ENCODE assay signal across 1 fruit fly cellular context in genomic region chr3L:8584086-8584485, dm6.
TF ChIP-seq lines count a peak whose summit lies in the region.

No protein-coding gene starts in this region.

TF ChIP-seq in whole organism, embryonic, 481 proteins besides CTCF, POLR2A, EP300 and RAD21 (continued from another document and continues in another):
- TF ChIP-seq amos (GFP tag; IDR thresholded peaks at IDR 0.05; lab: Robert Waterston, UW; ENCODE audit: partially characterized antibody) (no peak), hkb (optimal IDR thresholded peaks at IDR 0.05; lab: Kevin White, UChicago) (no peak), hkb (GFP tag; IDR thresholded peaks at IDR 0.05; lab: Robert Waterston, UW) (peak; percentile 68), CG8281 (tag; optimal IDR thresholded peaks at IDR 0.05; lab: Kevin White, UChicago) (no peak), kni (GFP tag; optimal IDR thresholded peaks at IDR 0.05; lab: Kevin White, UChicago) (no peak), Stat92E (GFP tag; optimal IDR thresholded peaks at IDR 0.05; lab: Kevin White, UChicago) (no peak), Dll (GFP tag; IDR thresholded peaks at IDR 0.05; lab: Robert Waterston, UW; ENCODE audit: partially characterized antibody) (no peak), pb (GFP tag; optimal IDR thresholded peaks at IDR 0.05; lab: Kevin White, UChicago) (no peak), CG18476 (GFP tag; optimal IDR thresholded peaks at IDR 0.05; lab: Kevin White, UChicago) (peak; percentile 11), unc-4 (GFP tag; IDR thresholded peaks at IDR 0.05; lab: Robert Waterston, UW; ENCODE audit: partially characterized antibody) (no peak), Xbp1 (GFP tag; optimal IDR thresholded peaks at IDR 0.05; lab: Kevin White, UChicago) (no peak), disco-r (GFP tag; optimal IDR thresholded peaks at IDR 0.05; lab: Kevin White, UChicago) (peak; percentile 37), CG7786 (GFP tag; optimal IDR thresholded peaks at IDR 0.05; lab: Kevin White, UChicago) (no peak), dan (GFP tag; IDR thresholded peaks at IDR 0.05; lab: Robert Waterston, UW) (no peak), CG17361 (GFP tag; IDR thresholded peaks at IDR 0.05; lab: Robert Waterston, UW) (no peak), GATAe (GFP tag; conservative IDR thresholded peaks at IDR 0.05; lab: Robert Waterston, UW) (no peak), zen (tag; optimal IDR thresholded peaks at IDR 0.05; lab: Kevin White, UChicago) (no peak), sqz (GFP tag; optimal IDR thresholded peaks at IDR 0.05; lab: Kevin White, UChicago) (no peak), B-H2 (GFP tag; optimal IDR thresholded peaks at IDR 0.05; lab: Kevin White, UChicago) (no peak), fu2 (GFP tag; optimal IDR thresholded peaks at IDR 0.05; lab: Kevin White, UChicago) (no peak), Chrac-16 (GFP tag; optimal IDR thresholded peaks at IDR 0.05; lab: Kevin White, UChicago) (no peak), vfl (GFP tag; optimal IDR thresholded peaks at IDR 0.05; lab: Kevin White, UChicago) (no peak), H2.0 (GFP tag; IDR thresholded peaks at IDR 0.05; lab: Robert Waterston, UW) (no peak), jigr1 (GFP tag; IDR thresholded peaks at IDR 0.05; lab: Robert Waterston, UW) (no peak), CG17568 (GFP tag; optimal IDR thresholded peaks at IDR 0.05; lab: Kevin White, UChicago) (no peak), ac (GFP tag; optimal IDR thresholded peaks at IDR 0.05; lab: Kevin White, UChicago) (no peak), toy (GFP tag; IDR thresholded peaks at IDR 0.05; lab: Robert Waterston, UW) (no peak), Asciz (GFP tag; optimal IDR thresholded peaks at IDR 0.05; lab: Kevin White, UChicago) (peak; percentile 70), org-1 (GFP tag; optimal IDR thresholded peaks at IDR 0.05; lab: Kevin White, UChicago) (peak; percentile 68), CG1024 (GFP tag; IDR thresholded peaks at IDR 0.05; lab: Robert Waterston, UW) (no peak), ttk (GFP tag; IDR thresholded peaks at IDR 0.05; lab: Robert Waterston, UW) (no peak), kah (GFP tag; optimal IDR thresholded peaks at IDR 0.05; lab: Kevin White, UChicago) (peak; percentile 13), gcm2 (GFP tag; optimal IDR thresholded peaks at IDR 0.05; lab: Kevin White, UChicago) (no peak), CG5245 (GFP tag; optimal IDR thresholded peaks at IDR 0.05; lab: Kevin White, UChicago) (no peak), dmrt99B (tag; optimal IDR thresholded peaks at IDR 0.05; lab: Kevin White, UChicago) (peak; percentile 56), Atf-2 (GFP tag; optimal IDR thresholded peaks at IDR 0.05; lab: Kevin White, UChicago) (no peak), cas (GFP tag; IDR thresholded peaks at IDR 0.05; lab: Robert Waterston, UW) (no peak), run (tag; optimal IDR thresholded peaks at IDR 0.05; lab: Kevin White, UChicago) (no peak), CG4282 (GFP tag; optimal IDR thresholded peaks at IDR 0.05; lab: Kevin White, UChicago) (no peak), da (GFP tag; optimal IDR thresholded peaks at IDR 0.05; lab: Kevin White, UChicago) (no peak), chinmo (GFP tag; IDR thresholded peaks at IDR 0.05; lab: Robert Waterston, UW; ENCODE audit: partially characterized antibody) (no peak), CG3281 (GFP tag; optimal IDR thresholded peaks at IDR 0.05; lab: Kevin White, UChicago) (peak; percentile 59), Camta (GFP tag; optimal IDR thresholded peaks at IDR 0.05; lab: Kevin White, UChicago) (peak; percentile 7), pum (GFP tag; optimal IDR thresholded peaks at IDR 0.05; lab: Kevin White, UChicago) (no peak), CG6765 (GFP tag; optimal IDR thresholded peaks at IDR 0.05; lab: Kevin White, UChicago) (peak; percentile 49), Neu2 (GFP tag; optimal IDR thresholded peaks at IDR 0.05; lab: Kevin White, UChicago; ENCODE audit: borderline replicate concordance) (no peak), CG17829 (tag; optimal IDR thresholded peaks at IDR 0.05; lab: Kevin White, UChicago) (no peak), CkIIα-i1 (GFP tag; IDR thresholded peaks at IDR 0.05; lab: Robert Waterston, UW) (peak; percentile 22; the same call in 1 of the 2 replicates), CG7963 (GFP tag; IDR thresholded peaks at IDR 0.05; lab: Robert Waterston, UW; ENCODE audit: partially characterized antibody) (no peak), Sin3A (optimal IDR thresholded peaks at IDR 0.05; lab: Kevin White, UChicago) (no peak), CG15696 (tag; optimal IDR thresholded peaks at IDR 0.05; lab: Kevin White, UChicago) (no peak), CG13894 (tag; optimal IDR thresholded peaks at IDR 0.05; lab: Kevin White, UChicago) (no peak), CG14014 (GFP tag; IDR thresholded peaks at IDR 0.05; lab: Robert Waterston, UW) (peak; percentile 45; the same call in 1 of the 2 replicates), CG4617 (GFP tag; optimal IDR thresholded peaks at IDR 0.05; lab: Kevin White, UChicago; ENCODE audit: borderline replicate concordance) (no peak), cwo (GFP tag; optimal IDR thresholded peaks at IDR 0.05; lab: Kevin White, UChicago) (peak; percentile 37), Bgb (GFP tag; IDR thresholded peaks at IDR 0.05; lab: Robert Waterston, UW; ENCODE audit: partially characterized antibody) (no peak), otp (GFP tag; IDR thresholded peaks at IDR 0.05; lab: Robert Waterston, UW) (no peak), dysf (GFP tag; IDR thresholded peaks at IDR 0.05; lab: Robert Waterston, UW) (no peak; the same call in 2 of the 3 replicates), zf30C (GFP tag; optimal IDR thresholded peaks at IDR 0.05; lab: Kevin White, UChicago) (no peak), CG17186 (GFP tag; optimal IDR thresholded peaks at IDR 0.05; lab: Kevin White, UChicago) (no peak), bowl (GFP tag; IDR thresholded peaks at IDR 0.05; lab: Robert Waterston, UW) (peak; percentile 34; the same call in 1 of the 2 replicates), Dip3 (GFP tag; optimal IDR thresholded peaks at IDR 0.05; lab: Kevin White, UChicago) (no peak), CG31365 (tag; optimal IDR thresholded peaks at IDR 0.05; lab: Kevin White, UChicago) (peak; percentile 26), Gug (GFP tag; IDR thresholded peaks at IDR 0.05; lab: Robert Waterston, UW) (no peak), CG13287 (GFP tag; IDR thresholded peaks at IDR 0.05; lab: Robert Waterston, UW; ENCODE audit: partially characterized antibody) (no peak), Blimp-1 (GFP tag; optimal IDR thresholded peaks at IDR 0.05; lab: Kevin White, UChicago) (peak; percentile 31), Side (GFP tag; optimal IDR thresholded peaks at IDR 0.05; lab: Kevin White, UChicago) (peak; percentile 44), CG3838 (GFP tag; optimal IDR thresholded peaks at IDR 0.05; lab: Kevin White, UChicago) (no peak), schlank (tag; optimal IDR thresholded peaks at IDR 0.05; lab: Kevin White, UChicago) (peak; percentile 57), CG31388 (GFP tag; optimal IDR thresholded peaks at IDR 0.05; lab: Kevin White, UChicago) (no peak), mld (GFP tag; IDR thresholded peaks at IDR 0.05; lab: Robert Waterston, UW; ENCODE audit: partially characterized antibody) (no peak), ftz-f1 (GFP tag; optimal IDR thresholded peaks at IDR 0.05; lab: Kevin White, UChicago) (no peak), scrt (GFP tag; optimal IDR thresholded peaks at IDR 0.05; lab: Kevin White, UChicago) (no peak), fd64A (GFP tag; optimal IDR thresholded peaks at IDR 0.05; lab: Kevin White, UChicago) (peak; percentile 34), sens-2 (GFP tag; IDR thresholded peaks at IDR 0.05; lab: Robert Waterston, UW) (no peak), chif (GFP tag; optimal IDR thresholded peaks at IDR 0.05; lab: Kevin White, UChicago) (no peak), CG6813 (GFP tag; optimal IDR thresholded peaks at IDR 0.05; lab: Kevin White, UChicago) (peak; percentile 39), Scr (GFP tag; IDR thresholded peaks at IDR 0.05; lab: Robert Waterston, UW; ENCODE audit: partially characterized antibody) (no peak), trh (GFP tag; optimal IDR thresholded peaks at IDR 0.05; lab: Kevin White, UChicago) (no peak), ara (GFP tag; IDR thresholded peaks at IDR 0.05; lab: Robert Waterston, UW) (no peak), Dip2 (GFP tag; IDR thresholded peaks at IDR 0.05; lab: Robert Waterston, UW) (no peak), Pdp1 (GFP tag; optimal IDR thresholded peaks at IDR 0.05; lab: Kevin White, UChicago) (peak in 1 of 2 experiments; percentile 12), HLH54F (GFP tag; optimal IDR thresholded peaks at IDR 0.05; lab: Kevin White, UChicago) (no peak), tin (GFP tag; optimal IDR thresholded peaks at IDR 0.05; lab: Kevin White, UChicago) (no peak), tx (GFP tag; optimal IDR thresholded peaks at IDR 0.05; lab: Kevin White, UChicago) (no peak), CG17385 (GFP tag; optimal IDR thresholded peaks at IDR 0.05; lab: Kevin White, UChicago) (no peak), psq (GFP tag; optimal IDR thresholded peaks at IDR 0.05; lab: Kevin White, UChicago) (no peak), CG2202 (tag; optimal IDR thresholded peaks at IDR 0.05; lab: Kevin White, UChicago) (no peak), onecut (GFP tag; IDR thresholded peaks at IDR 0.05; lab: Robert Waterston, UW) (peak; percentile 23; the same call in 1 of the 2 replicates), CG13624 (GFP tag; optimal IDR thresholded peaks at IDR 0.05; lab: Kevin White, UChicago) (peak; percentile 30), NK7.1 (GFP tag; optimal IDR thresholded peaks at IDR 0.05; lab: Kevin White, UChicago) (peak; percentile 49), sd (tag; optimal IDR thresholded peaks at IDR 0.05; lab: Kevin White, UChicago) (peak; percentile 41), ATbp (GFP tag; optimal IDR thresholded peaks at IDR 0.05; lab: Kevin White, UChicago) (peak; percentile 73), CG12236 (GFP tag; optimal IDR thresholded peaks at IDR 0.05; lab: Kevin White, UChicago) (no peak), CG4854 (GFP tag; optimal IDR thresholded peaks at IDR 0.05; lab: Kevin White, UChicago) (no peak), bbx (GFP tag; IDR thresholded peaks at IDR 0.05; lab: Robert Waterston, UW; ENCODE audit: partially characterized antibody) (no peak), Deaf1 (tag; optimal IDR thresholded peaks at IDR 0.05; lab: Kevin White, UChicago) (no peak), CG6689 (GFP tag; IDR thresholded peaks at IDR 0.05; lab: Robert Waterston, UW) (no peak), CG6791 (GFP tag; IDR thresholded peaks at IDR 0.05; lab: Robert Waterston, UW; ENCODE audit: partially characterized antibody) (no peak), Bteb2 (GFP tag; optimal IDR thresholded peaks at IDR 0.05; lab: Kevin White, UChicago) (no peak), lola (GFP tag; optimal IDR thresholded peaks at IDR 0.05; lab: Kevin White, UChicago) (no peak), Elba2 (GFP tag; optimal IDR thresholded peaks at IDR 0.05; lab: Kevin White, UChicago) (no peak), H15 (GFP tag; IDR thresholded peaks at IDR 0.05; lab: Robert Waterston, UW) (no peak), CG14667 (GFP tag; IDR thresholded peaks at IDR 0.05; lab: Robert Waterston, UW) (no peak), BtbVII (GFP tag; optimal IDR thresholded peaks at IDR 0.05; lab: Kevin White, UChicago) (peak; percentile 41), MBD-R2 (GFP tag; IDR thresholded peaks at IDR 0.05; lab: Robert Waterston, UW) (no peak), prd (optimal IDR thresholded peaks at IDR 0.05; lab: Kevin White, UChicago) (no peak), prd (GFP tag; IDR thresholded peaks at IDR 0.05; lab: Robert Waterston, UW) (no peak), CG14965 (GFP tag; optimal IDR thresholded peaks at IDR 0.05; lab: Kevin White, UChicago; ENCODE audit: borderline replicate concordance) (peak; percentile 24), CG9876 (GFP tag; optimal IDR thresholded peaks at IDR 0.05; lab: Kevin White, UChicago) (no peak), NFAT (GFP tag; IDR thresholded peaks at IDR 0.05; lab: Robert Waterston, UW) (no peak), stwl (tag; optimal IDR thresholded peaks at IDR 0.05; lab: Kevin White, UChicago) (no peak), CG18599 (GFP tag; optimal IDR thresholded peaks at IDR 0.05; lab: Kevin White, UChicago) (peak; percentile 74), CG2116 (GFP tag; optimal IDR thresholded peaks at IDR 0.05; lab: Kevin White, UChicago) (peak; percentile 28), sima (GFP tag; optimal IDR thresholded peaks at IDR 0.05; lab: Kevin White, UChicago) (no peak), CG11085 (GFP tag; IDR thresholded peaks at IDR 0.05; lab: Robert Waterston, UW) (peak; percentile 24; the same call in 1 of the 2 replicates), Hmr (GFP tag; optimal IDR thresholded peaks at IDR 0.05; lab: Kevin White, UChicago) (peak; percentile 82), Mes4 (GFP tag; optimal IDR thresholded peaks at IDR 0.05; lab: Kevin White, UChicago) (peak; percentile 11), CG1792 (GFP tag; optimal IDR thresholded peaks at IDR 0.05; lab: Kevin White, UChicago) (peak; percentile 58), CG30020 (tag; optimal IDR thresholded peaks at IDR 0.05; lab: Kevin White, UChicago) (no peak), CG11723 (GFP tag; optimal IDR thresholded peaks at IDR 0.05; lab: Kevin White, UChicago) (no peak), lab (GFP tag; optimal IDR thresholded peaks at IDR 0.05; lab: Kevin White, UChicago) (peak; percentile 82), CG7357 (GFP tag; IDR thresholded peaks at IDR 0.05; lab: Robert Waterston, UW) (no peak), CG32772 (GFP tag; IDR thresholded peaks at IDR 0.05; lab: Robert Waterston, UW) (no peak), CG34422 (GFP tag; IDR thresholded peaks at IDR 0.05; lab: Robert Waterston, UW) (no peak; the same call in 2 of the 3 replicates), CG33557 (GFP tag; optimal IDR thresholded peaks at IDR 0.05; lab: Kevin White, UChicago) (no peak), lmd (GFP tag; IDR thresholded peaks at IDR 0.05; lab: Robert Waterston, UW) (no peak), HmgZ (tag; optimal IDR thresholded peaks at IDR 0.05; lab: Kevin White, UChicago) (no peak), Med (GFP tag; lab: Kevin White, UChicago) (peak; percentile 80), Trl (optimal IDR thresholded peaks at IDR 0.05; lab: Kevin White, UChicago) (no peak), Trl (GFP tag; optimal IDR thresholded peaks at IDR 0.05; lab: Kevin White, UChicago) (peak; percentile 53), CG10543 (GFP tag; optimal IDR thresholded peaks at IDR 0.05; lab: Kevin White, UChicago) (peak; percentile 15), CG7987 (GFP tag; optimal IDR thresholded peaks at IDR 0.05; lab: Kevin White, UChicago) (peak; percentile 72), pnt (GFP tag; optimal IDR thresholded peaks at IDR 0.05; lab: Kevin White, UChicago) (peak; percentile 12), unpg (GFP tag; optimal IDR thresholded peaks at IDR 0.05; lab: Kevin White, UChicago) (no peak)
